Fruit fly (Drosophila melanogaster) whole organism, embryonic: ENCODE data around the gene akirin.

Experiments
- BEAF-32 ChIP-seq: fragments of 200-800 bp; sonication (Bioruptor generic); optimal IDR thresholded peaks from 3 replicates; lab custom pipeline; 2017; ENCODE audit warnings: missing biosample characterization, missing genetic modification characterization, mild to moderate bottlenecking, moderate library complexity, missing genetic modification reagents
- CG10274 ChIP-seq: fragments of 200-800 bp; sonication (Bioruptor generic); optimal IDR thresholded peaks from 3 replicates; lab custom pipeline; 2017; ENCODE audit warnings: missing biosample characterization, mild to moderate bottlenecking, missing genetic modification characterization
- CG11504 ChIP-seq: fragments of 200-800 bp; sonication (Bioruptor generic); optimal IDR thresholded peaks from 3 replicates; lab custom pipeline; 2019; ENCODE audit warnings: missing biosample characterization, mild to moderate bottlenecking, missing genetic modification characterization, moderate library complexity
- CG12942 ChIP-seq: fragments of 200-800 bp; sonication (Bioruptor generic); optimal IDR thresholded peaks from 3 replicates; lab custom pipeline; 2016; ENCODE audit warnings: missing biosample characterization, missing genetic modification characterization
- CG14014 ChIP-seq: fragments of 200-800 bp; sonication (Bioruptor generic); IDR thresholded peaks from 2 replicates; pipeline ENCODE4 v1.3.6; 2022; ENCODE audit warnings: missing biosample characterization, missing genetic modification characterization
- CG16863 ChIP-seq: fragments of 200-800 bp; sonication (Bioruptor generic); optimal IDR thresholded peaks from 3 replicates; lab custom pipeline; 2016; ENCODE audit warnings: missing biosample characterization, missing genetic modification characterization
- CG31388 ChIP-seq: fragments of 200-800 bp; sonication (Bioruptor generic); optimal IDR thresholded peaks from 2 replicates; lab custom pipeline; 2016; ENCODE audit warnings: missing biosample characterization, missing genetic modification characterization
- CG3163 ChIP-seq: fragments of 200-800 bp; sonication (Bioruptor generic); optimal IDR thresholded peaks from 3 replicates; lab custom pipeline; 2016; ENCODE audit warnings: missing biosample characterization, missing genetic modification characterization
- CG6175 ChIP-seq: fragments of 200-800 bp; sonication (Bioruptor generic); IDR thresholded peaks from 3 replicates; pipeline ENCODE4 v1.3.6; 2022; ENCODE audit warnings: missing biosample characterization, missing genetic modification characterization
- CG6683 ChIP-seq: fragments of 200-800 bp; sonication (Bioruptor generic); optimal IDR thresholded peaks from 2 replicates; lab custom pipeline; 2017; ENCODE audit warnings: missing biosample characterization, mild to moderate bottlenecking, missing genetic modification characterization, missing genetic modification reagents
- CG7357 ChIP-seq: fragments of 200-800 bp; sonication (Bioruptor generic); IDR thresholded peaks from 3 replicates; pipeline ENCODE4 v1.3.6; 2022; ENCODE audit warnings: missing biosample characterization, missing genetic modification characterization
- CG8359 ChIP-seq: fragments of 200-800 bp; sonication (Bioruptor generic); optimal IDR thresholded peaks from 2 replicates; lab custom pipeline; 2017; ENCODE audit warnings: missing biosample characterization, mild to moderate bottlenecking, missing genetic modification characterization, borderline replicate concordance
- CG8944 ChIP-seq: fragments of 200-800 bp; sonication (Bioruptor generic); optimal IDR thresholded peaks from 3 replicates; lab custom pipeline; 2016; ENCODE audit warnings: missing biosample characterization, missing genetic modification characterization
- D ChIP-seq, 2 experiments: fragments of 200-800 bp in 1 of 2; fragments of >200 bp in 1 of 2; sonication (Bioruptor generic) in 1 of 2; optimal IDR thresholded peaks; 2 replicates in 1 of 2; 3 replicates in 1 of 2; lab custom pipeline; 2017; ENCODE audit warnings: mild to moderate bottlenecking in 1 of 2, missing biosample characterization in 1 of 2, missing genetic modification characterization in 1 of 2, missing genetic modification reagents in 1 of 2
- Dbx ChIP-seq: fragments of 200-800 bp; sonication (Bioruptor generic); IDR thresholded peaks from 3 replicates; pipeline ENCODE4 v1.3.6; 2022; ENCODE audit warnings: missing biosample characterization, missing genetic modification characterization
- Dp ChIP-seq: fragments of 200-800 bp; sonication (Bioruptor generic); optimal IDR thresholded peaks from 2 replicates; lab custom pipeline; 2018; ENCODE audit warnings: missing biosample characterization, mild to moderate bottlenecking, missing genetic modification characterization, moderate library complexity
- E2f1 ChIP-seq: fragments of 200-800 bp; sonication (Bioruptor generic); IDR thresholded peaks from 2 replicates; pipeline ENCODE4 v1.3.6; 2022; ENCODE audit warnings: missing biosample characterization, missing genetic modification characterization
- GATAe ChIP-seq: fragments of 200-800 bp; sonication (Bioruptor generic); conservative IDR thresholded peaks from 2 replicates; pipeline ENCODE4 v1.3.6; 2022; ENCODE audit warnings: missing biosample characterization, missing genetic modification characterization
- Hand ChIP-seq: fragments of 200-800 bp; sonication (Bioruptor generic); optimal IDR thresholded peaks from 2 replicates; lab custom pipeline; 2017; ENCODE audit warnings: mild to moderate bottlenecking, missing biosample characterization, missing genetic modification reagents, missing genetic modification characterization
- Hey ChIP-seq: fragments of 200-800 bp; sonication (Bioruptor generic); optimal IDR thresholded peaks from 3 replicates; lab custom pipeline; 2018; ENCODE audit warnings: missing biosample characterization, mild to moderate bottlenecking, missing genetic modification characterization
- Hr3 ChIP-seq: fragments of 200-800 bp; sonication (Bioruptor generic); optimal IDR thresholded peaks from 3 replicates; lab custom pipeline; 2016; ENCODE audit warnings: missing biosample characterization, missing genetic modification characterization
- Lhr ChIP-seq: fragments of 200-800 bp; sonication (Bioruptor generic); optimal IDR thresholded peaks from 3 replicates; lab custom pipeline; 2017; ENCODE audit warnings: mild to moderate bottlenecking, missing biosample characterization, missing genetic modification reagents, missing genetic modification characterization
- Oli ChIP-seq: fragments of 200-800 bp; sonication (Bioruptor generic); optimal IDR thresholded peaks from 2 replicates; lab custom pipeline; 2018; ENCODE audit warnings: missing biosample characterization, mild to moderate bottlenecking, missing genetic modification characterization, moderate library complexity
- Opbp ChIP-seq: fragments of 200-800 bp; sonication (Bioruptor generic); IDR thresholded peaks from 3 replicates; pipeline ENCODE4 v1.3.6; 2022; ENCODE audit warnings: missing biosample characterization, missing genetic modification characterization; ENCODE audit not compliant: partially characterized antibody
- Spps ChIP-seq: fragments of 200-800 bp; sonication (Bioruptor generic); optimal IDR thresholded peaks from 2 replicates; lab custom pipeline; 2018; ENCODE audit warnings: missing biosample characterization, mild to moderate bottlenecking, missing genetic modification characterization
- ase ChIP-seq: fragments of 200-800 bp; sonication (Bioruptor generic); IDR thresholded peaks from 3 replicates; pipeline ENCODE4 v1.3.6; 2022; ENCODE audit warnings: missing biosample characterization, missing genetic modification characterization
- bsh ChIP-seq, 2 experiments: fragments of 200-800 bp; sonication (Bioruptor generic); optimal IDR thresholded peaks; 2 replicates each; lab custom pipeline; 2017 to 2018; ENCODE audit warnings: mild to moderate bottlenecking in 2 of 2, missing biosample characterization in 2 of 2, missing genetic modification characterization in 2 of 2, moderate library complexity in 1 of 2
- dmrt11E ChIP-seq: fragments of 200-800 bp; sonication (Bioruptor generic); optimal IDR thresholded peaks from 3 replicates; lab custom pipeline; 2018; ENCODE audit warnings: missing biosample characterization, mild to moderate bottlenecking, missing genetic modification characterization, moderate library complexity
- dpn ChIP-seq, 2 experiments: fragments of 200-800 bp; sonication (Bioruptor generic); optimal IDR thresholded peaks; 3 replicates each; lab custom pipeline; 2016; ENCODE audit warnings: missing biosample characterization in 2 of 2, missing genetic modification characterization in 2 of 2
- fd3F ChIP-seq: fragments of 200-800 bp; sonication (Bioruptor generic); optimal IDR thresholded peaks from 2 replicates; lab custom pipeline; 2018; ENCODE audit warnings: missing biosample characterization, mild to moderate bottlenecking, missing genetic modification characterization, moderate library complexity
- gce ChIP-seq: fragments of 200-800 bp; sonication (Bioruptor generic); IDR thresholded peaks from 3 replicates; pipeline ENCODE4 v1.3.6; 2022; ENCODE audit warnings: missing biosample characterization, missing genetic modification characterization
- grau ChIP-seq: fragments of 200-800 bp; optimal IDR thresholded peaks from 3 replicates; lab custom pipeline; 2019; ENCODE audit warnings: missing biosample characterization, mild to moderate bottlenecking, missing genetic modification characterization, moderate library complexity
- hth ChIP-seq: fragments of >200 bp; optimal IDR thresholded peaks from 2 replicates; lab custom pipeline; 2017; ENCODE audit warnings: inconsistent platforms
- jing ChIP-seq: fragments of 200-800 bp; sonication (Bioruptor generic); optimal IDR thresholded peaks from 2 replicates; lab custom pipeline; 2018; ENCODE audit warnings: missing biosample characterization, mild to moderate bottlenecking, missing genetic modification characterization
- lola ChIP-seq, 3 experiments: fragments of >200 bp in 2 of 3; fragments of 200-800 bp in 1 of 3; sonication (Bioruptor generic) in 1 of 3; optimal IDR thresholded peaks; 2 replicates each; lab custom pipeline; 2017 to 2019; ENCODE audit warnings: missing biosample characterization in 3 of 3, missing genetic modification characterization in 3 of 3, mild to moderate bottlenecking in 1 of 3, moderate library complexity in 1 of 3
- mam ChIP-seq: fragments of 200-800 bp; sonication (Bioruptor generic); optimal IDR thresholded peaks from 3 replicates; lab custom pipeline; 2016; ENCODE audit warnings: missing biosample characterization, missing genetic modification characterization
- nerfin-1 ChIP-seq: fragments of 200-800 bp; sonication (Bioruptor generic); optimal IDR thresholded peaks from 3 replicates; lab custom pipeline; 2019; ENCODE audit warnings: missing biosample characterization, mild to moderate bottlenecking, missing genetic modification characterization, moderate library complexity
- pita ChIP-seq: fragments of 200-800 bp; sonication (Bioruptor generic); optimal IDR thresholded peaks from 2 replicates; lab custom pipeline; 2017; ENCODE audit warnings: missing biosample characterization, mild to moderate bottlenecking, missing genetic modification characterization
- prd ChIP-seq, 3 experiments: fragments of >200 bp in 2 of 3; fragments of 200-800 bp in 1 of 3; sonication (Bioruptor generic) in 1 of 3; optimal IDR thresholded peaks in 2 of 3; IDR thresholded peaks in 1 of 3; 2 replicates in 2 of 3; 3 replicates in 1 of 3; pipeline versions ENCODE4 v1.3.6 to Lab custom; 2017 to 2022; ENCODE audit warnings: missing biosample characterization in 1 of 3, missing genetic modification characterization in 1 of 3
- ranshi ChIP-seq: fragments of 200-800 bp; sonication (Bioruptor generic); IDR thresholded peaks from 2 replicates; pipeline ENCODE4 v1.3.6; 2022; ENCODE audit warnings: missing biosample characterization, missing genetic modification characterization
- run ChIP-seq: fragments of 200-800 bp; sonication (Bioruptor generic); optimal IDR thresholded peaks from 3 replicates; lab custom pipeline; 2018; ENCODE audit warnings: missing biosample characterization, mild to moderate bottlenecking, missing genetic modification characterization
- schlank ChIP-seq: fragments of 200-800 bp; sonication (Bioruptor generic); optimal IDR thresholded peaks from 2 replicates; lab custom pipeline; 2018; ENCODE audit warnings: missing biosample characterization, mild to moderate bottlenecking, missing genetic modification characterization
- sim ChIP-seq: fragments of 200-800 bp; sonication (Bioruptor generic); IDR thresholded peaks from 2 replicates; pipeline ENCODE4 v1.3.6; 2022; ENCODE audit warnings: missing biosample characterization, missing genetic modification characterization
- slou ChIP-seq: fragments of 200-800 bp; sonication (Bioruptor generic); optimal IDR thresholded peaks from 3 replicates; lab custom pipeline; 2016; ENCODE audit warnings: missing biosample characterization, missing genetic modification characterization
- vnd ChIP-seq: fragments of 200-800 bp; sonication (Bioruptor generic); IDR thresholded peaks from 3 replicates; pipeline ENCODE4 v1.3.6; 2022; ENCODE audit warnings: missing biosample characterization, missing genetic modification characterization; ENCODE audit not compliant: partially characterized antibody
- wek ChIP-seq: fragments of 200-800 bp; sonication (Bioruptor generic); optimal IDR thresholded peaks from 3 replicates; lab custom pipeline; 2018; ENCODE audit warnings: missing biosample characterization, mild to moderate bottlenecking, missing genetic modification characterization, moderate library complexity
- z ChIP-seq: fragments of 200-800 bp; sonication (Bioruptor generic); IDR thresholded peaks from 3 replicates; pipeline ENCODE4 v1.3.6; 2022; ENCODE audit warnings: missing biosample characterization, missing genetic modification characterization
- zfh2 ChIP-seq: fragments of 200-800 bp; sonication (Bioruptor generic); optimal IDR thresholded peaks from 2 replicates; lab custom pipeline; 2016; ENCODE audit warnings: missing biosample characterization, missing genetic modification characterization

Gene akirin

dm6 chr3L:7381359-7381976 is 11.8 kb downstream of the akirin start, which contains the start of the genes SMSr and smid (continued):
- TF ChIP-seq Spps (tag; lab: Kevin White, UChicago), result peak; percentile 8
- peak; percentile 45 for TF ChIP-seq nerfin-1 (tag; lab: Kevin White, UChicago)
- 0 out of 2 replicates have a peak, but pooled peaks have one; percentile 32 for TF ChIP-seq ranshi (GFP tag; lab: Robert Waterston, UW)
- TF ChIP-seq bsh (GFP tag; optimal IDR thresholded peaks at IDR 0.05; lab: Kevin White, UChicago), result peak in 1 of 2 experiments; percentile 47
- no peak for TF ChIP-seq CG8359 (GFP tag; lab: Kevin White, UChicago)
- peak; percentile 21 for TF ChIP-seq CG16863 (GFP tag; lab: Kevin White, UChicago)
- TF ChIP-seq CG12942 (GFP tag; lab: Kevin White, UChicago), result peak; percentile 54
- TF ChIP-seq CG11504, result peak; percentile 73
- TF ChIP-seq Hr3 (GFP tag; lab: Kevin White, UChicago), result peak; percentile 55
- TF ChIP-seq Hey (tag; lab: Kevin White, UChicago), result no peak
- TF ChIP-seq CG6683, result no peak
- TF ChIP-seq gce, result no peak
- TF ChIP-seq schlank (tag; lab: Kevin White, UChicago), result no peak
- TF ChIP-seq CG14014, result no peak; the same call in 1 of the 2 replicates
- TF ChIP-seq z (GFP tag; lab: Robert Waterston, UW), result no peak
- peak; percentile 66 for TF ChIP-seq mam (GFP tag; lab: Kevin White, UChicago)
- peak; percentile 70 for TF ChIP-seq dmrt11E (tag; lab: Kevin White, UChicago)
- TF ChIP-seq GATAe (GFP tag; lab: Robert Waterston, UW), result peak; percentile 39; the same call in 1 of the 2 replicates
- no peak for TF ChIP-seq CG10274 (GFP tag; lab: Kevin White, UChicago)
- TF ChIP-seq lola (GFP tag; optimal IDR thresholded peaks at IDR 0.05; lab: Kevin White, UChicago), result peak in 2 of 3 experiments; percentile 61 to 65
- TF ChIP-seq CG7357 (GFP tag; lab: Robert Waterston, UW), result peak; percentile 99
- no peak for TF ChIP-seq CG6175
- TF ChIP-seq hth (lab: Kevin White, UChicago), result no peak
- peak; percentile 10 for TF ChIP-seq Hand (GFP tag; lab: Kevin White, UChicago)
- no peak for TF ChIP-seq E2f1 (GFP tag; lab: Robert Waterston, UW)
- TF ChIP-seq vnd (GFP tag; lab: Robert Waterston, UW), result peak; percentile 91
- TF ChIP-seq sim (GFP tag; lab: Robert Waterston, UW), result no peak
- 0 out of 3 replicates have a peak, but pooled peaks have one; percentile 42 for TF ChIP-seq ase (GFP tag; lab: Robert Waterston, UW)
- no peak for TF ChIP-seq Lhr (GFP tag; lab: Kevin White, UChicago)
- peak; percentile 3 for TF ChIP-seq fd3F (GFP tag; lab: Kevin White, UChicago)
- no peak for TF ChIP-seq CG31388
- TF ChIP-seq D (optimal IDR thresholded peaks at IDR 0.05; lab: Kevin White, UChicago), result no peak
- TF ChIP-seq D (GFP tag; optimal IDR thresholded peaks at IDR 0.05; lab: Kevin White, UChicago), result peak; percentile 28
- TF ChIP-seq prd (optimal IDR thresholded peaks at IDR 0.05; lab: Kevin White, UChicago), result no peak
- TF ChIP-seq prd (GFP tag; IDR thresholded peaks at IDR 0.05; lab: Robert Waterston, UW), result peak; percentile 63; the same call in 2 of the 3 replicates
- TF ChIP-seq zfh2 (GFP tag; lab: Kevin White, UChicago), result peak; percentile 68
- peak; percentile 63 to 65 for TF ChIP-seq dpn (GFP tag; optimal IDR thresholded peaks at IDR 0.05; lab: Kevin White, UChicago)
- peak; percentile 41 for TF ChIP-seq CG8944
- peak; percentile 20 for TF ChIP-seq Dp
- TF ChIP-seq Dbx, result 0 out of 3 replicates have a peak, but pooled peaks have one; percentile 58
- peak; percentile 46 for TF ChIP-seq Oli (tag; lab: Kevin White, UChicago)
- no peak for TF ChIP-seq run (tag; lab: Kevin White, UChicago)
- no peak for TF ChIP-seq pita
- peak; percentile 22 for TF ChIP-seq wek
- TF ChIP-seq Opbp (GFP tag; lab: Robert Waterston, UW), result peak; percentile 66
- TF ChIP-seq grau, result peak; percentile 73
- peak; percentile 23 for TF ChIP-seq slou (GFP tag; lab: Kevin White, UChicago)
- TF ChIP-seq CG3163 (GFP tag; lab: Kevin White, UChicago), result peak; percentile 24
- TF ChIP-seq jing (GFP tag; lab: Kevin White, UChicago), result no peak
- peak; percentile 97 for TF ChIP-seq BEAF-32 (GFP tag; lab: Kevin White, UChicago)
